Fruit fly (Drosophila melanogaster) whole organism, embryonic: ENCODE results near the gene alpha-Est7.

Experiments used
- CG11398 ChIP-seq: fragments of 200-800 bp; sonication (Bioruptor generic); optimal IDR thresholded peaks from 2 replicates; lab custom pipeline; 2016; ENCODE audit warnings: missing biosample characterization, missing genetic modification characterization
- CG4424 ChIP-seq: fragments of 200-800 bp; sonication (Bioruptor generic); optimal IDR thresholded peaks from 3 replicates; lab custom pipeline; 2016; ENCODE audit warnings: missing biosample characterization, missing genetic modification characterization
- CG7745 ChIP-seq: fragments of 200-800 bp; sonication (Bioruptor generic); optimal IDR thresholded peaks from 2 replicates; lab custom pipeline; 2018; ENCODE audit warnings: missing biosample characterization, mild to moderate bottlenecking, missing genetic modification characterization, moderate library complexity
- CG7987 ChIP-seq: fragments of 200-800 bp; sonication (Bioruptor generic); optimal IDR thresholded peaks from 2 replicates; lab custom pipeline; 2018; ENCODE audit warnings: missing biosample characterization, mild to moderate bottlenecking, missing genetic modification characterization, moderate library complexity
- CG8478 ChIP-seq: fragments of >200 bp; optimal IDR thresholded peaks from 2 replicates; lab custom pipeline; 2018
- HmgZ ChIP-seq: fragments of 200-800 bp; sonication (Bioruptor generic); optimal IDR thresholded peaks from 2 replicates; lab custom pipeline; 2018; ENCODE audit warnings: missing biosample characterization, mild to moderate bottlenecking, missing genetic modification characterization
- Spps ChIP-seq: fragments of 200-800 bp; sonication (Bioruptor generic); optimal IDR thresholded peaks from 2 replicates; lab custom pipeline; 2018; ENCODE audit warnings: missing biosample characterization, mild to moderate bottlenecking, missing genetic modification characterization
- abd-A ChIP-seq: fragments of 200-800 bp; sonication (Bioruptor generic); optimal IDR thresholded peaks from 3 replicates; lab custom pipeline; 2019; ENCODE audit warnings: missing biosample characterization, mild to moderate bottlenecking, missing genetic modification characterization, moderate library complexity
- emc ChIP-seq: fragments of 200-800 bp; sonication (Bioruptor generic); optimal IDR thresholded peaks from 2 replicates; lab custom pipeline; 2016; ENCODE audit warnings: missing biosample characterization, missing genetic modification characterization
- kay ChIP-seq: fragments of 200-800 bp; sonication (Bioruptor generic); optimal IDR thresholded peaks from 2 replicates; lab custom pipeline; 2016; ENCODE audit warnings: missing biosample characterization, missing genetic modification characterization
- ranshi ChIP-seq: fragments of 200-800 bp; sonication (Bioruptor generic); IDR thresholded peaks from 2 replicates; pipeline ENCODE4 v1.3.6; 2022; ENCODE audit warnings: missing biosample characterization, missing genetic modification characterization

DNA sequence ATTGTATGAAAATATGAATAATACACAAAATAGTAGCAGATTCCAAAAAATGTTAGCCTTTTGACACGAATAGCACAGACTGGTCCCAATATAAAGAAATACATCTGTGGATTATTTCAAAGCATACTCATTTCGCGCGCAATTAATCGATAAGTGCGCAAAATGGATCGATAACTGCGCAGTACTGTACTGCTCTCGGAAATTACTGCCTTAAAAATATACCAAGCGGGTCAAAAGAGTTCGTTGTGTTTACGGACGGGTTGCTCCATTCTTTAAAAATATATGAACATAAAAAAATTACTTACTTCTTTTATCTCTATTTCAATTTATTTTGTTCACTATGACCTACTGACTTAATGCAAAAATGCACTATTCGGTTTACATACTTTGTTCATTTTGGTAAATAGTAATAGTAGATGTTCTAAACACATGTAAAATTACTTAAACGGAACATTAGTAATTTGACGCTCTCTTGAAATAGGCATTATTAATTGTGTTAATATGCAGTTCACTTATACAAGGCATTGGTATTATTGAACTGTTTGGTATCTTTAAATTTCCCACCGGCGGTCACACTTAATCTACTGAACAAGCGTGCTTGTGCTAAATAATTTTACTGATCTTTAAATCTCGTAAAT is 6.8 kb upstream of the alpha-Est7 start, which contains the start of the genes Rtnl2 and alphaTub84D:
- TF ChIP-seq HmgZ (no peak), CG7745 (tag; lab: Kevin White, UChicago) (no peak), CG4424 (no peak), abd-A (no peak), emc (no peak), CG11398 (GFP tag; lab: Kevin White, UChicago) (no peak), CG8478 (lab: Kevin White, UChicago) (no peak), CG7987 (no peak), kay (GFP tag; lab: Kevin White, UChicago) (no peak), ranshi (GFP tag; lab: Robert Waterston, UW) (no peak), Spps (tag; lab: Kevin White, UChicago) (no peak)
